Fruit fly (Drosophila melanogaster) Kc167 (cell line): ENCODE measurements around the gene RluA-2.

Experiments
- Myc ChIP-seq: fragments of >200 bp; optimal IDR thresholded peaks from 2 replicates; lab custom pipeline; 2017; ENCODE audit warnings: missing external identifiers
- Sin3A ChIP-seq: fragments of >200 bp; optimal IDR thresholded peaks from 2 replicates; lab custom pipeline; 2018; ENCODE audit warnings: missing external identifiers
- h ChIP-seq: fragments of >200 bp; optimal IDR thresholded peaks from 3 replicates; lab custom pipeline; 2018; ENCODE audit warnings: missing external identifiers
- insv ChIP-seq: fragments of >200 bp; optimal IDR thresholded peaks from 3 replicates; lab custom pipeline; 2018; ENCODE audit warnings: missing external identifiers
- psq ChIP-seq: fragments of >200 bp; optimal IDR thresholded peaks from 2 replicates; lab custom pipeline; 2017; ENCODE audit warnings: missing external identifiers
- ttk ChIP-seq: sonication (Bioruptor generic); optimal IDR thresholded peaks from 2 replicates; lab custom pipeline; 2017; ENCODE audit warnings: missing external identifiers

The RluA-2 gene

DNA sequence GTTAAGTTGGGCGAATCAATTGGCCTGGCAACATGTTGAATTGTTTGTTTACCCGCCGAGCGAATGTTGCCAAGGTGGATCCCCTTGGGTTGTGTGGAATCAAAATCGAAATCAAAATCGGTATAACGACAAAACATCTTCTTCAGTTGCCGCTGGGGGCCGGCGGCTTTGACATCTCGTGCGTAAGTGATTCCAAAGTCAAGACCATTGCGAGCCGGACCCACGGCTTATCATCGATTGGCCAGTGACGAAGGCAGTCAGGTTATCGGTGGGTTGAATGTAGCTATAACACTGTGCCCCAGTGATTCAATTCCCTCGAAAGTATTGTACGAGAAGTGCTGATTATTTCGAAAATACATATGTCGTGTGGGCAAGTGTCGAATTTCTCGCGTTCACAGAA lies 52.1 kb downstream of the RluA-2 start:
- no peak for TF ChIP-seq h (lab: Kevin White, UChicago)
- no peak for TF ChIP-seq psq (lab: Kevin White, UChicago)
- TF ChIP-seq Sin3A (lab: Kevin White, UChicago) = no peak

DNA sequence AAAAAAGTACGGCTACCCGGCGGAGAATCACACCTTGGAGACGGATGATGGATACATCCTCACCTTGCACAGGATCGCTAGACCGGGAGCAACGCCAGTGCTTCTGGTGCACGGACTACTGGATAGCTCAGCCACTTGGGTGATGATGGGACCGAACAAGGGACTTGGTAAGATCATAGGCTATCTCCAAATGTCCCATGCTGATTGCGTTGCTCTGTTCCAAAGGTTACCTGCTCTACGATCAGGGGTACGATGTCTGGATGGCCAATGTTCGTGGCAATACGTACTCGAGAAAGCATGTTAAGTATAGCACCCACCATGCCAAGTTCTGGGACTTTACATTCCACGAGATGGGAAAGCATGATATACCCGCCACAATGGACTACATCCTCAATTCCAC lies 53.2 kb downstream of the RluA-2 start:
- no peak for TF ChIP-seq ttk (lab: Kevin White, UChicago)
- no peak for TF ChIP-seq psq (lab: Kevin White, UChicago)
- no peak for TF ChIP-seq h (lab: Kevin White, UChicago)
- no peak for TF ChIP-seq insv (lab: Kevin White, UChicago)
- no peak for TF ChIP-seq Myc (lab: Kevin White, UChicago)
- TF ChIP-seq Sin3A (lab: Kevin White, UChicago) = no peak

DNA sequence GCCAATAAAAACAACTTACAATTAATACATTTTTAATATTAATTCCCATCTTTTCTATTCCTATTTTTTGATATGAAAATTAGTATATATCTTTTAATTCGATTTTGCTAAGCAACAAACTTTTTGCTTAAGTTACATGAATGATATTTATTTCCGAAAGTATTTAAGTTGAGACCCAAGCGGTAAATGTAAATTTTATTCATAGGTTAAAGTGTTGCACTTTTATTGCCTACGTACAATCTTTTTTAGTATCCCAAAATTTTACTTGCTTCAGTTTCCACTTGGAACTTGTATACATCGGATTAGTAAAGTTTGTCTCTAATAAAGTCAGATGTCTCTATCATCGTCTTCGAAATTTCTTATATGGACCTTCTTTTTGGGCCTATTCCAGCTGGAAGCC lies 54.6 kb downstream of the RluA-2 start, which contains the start of gene CG18301:
CG18301 (plus strand) TSS at position 301 of the 400 bp plus-strand sequence.
- no peak for TF ChIP-seq Myc (lab: Kevin White, UChicago)
- TF ChIP-seq h (lab: Kevin White, UChicago) = no peak
